Worm (Caenorhabditis elegans) whole organism, L4/young adult: ENCODE results near the gene C14B9.10.

Source experiments
- W03F9.2 ChIP-seq: fragments of 150-350 bp; optimal IDR thresholded peaks from 2 replicates; lab custom pipeline; 2014; ENCODE audit warnings: missing biosample characterization, missing genetic modification characterization
- him-1 ChIP-seq: sonication (generic microtip); optimal IDR thresholded peaks from 2 replicates; lab custom pipeline; 2016; ENCODE audit warnings: missing genotype, missing genetic modification reagents, missing genetic modification characterization, missing compliant biosample characterization

ce11 chrIII:8125234-8125633 is 5.4 kb upstream of the C14B9.10 start:
- TF ChIP-seq him-1 (tag; lab: Kevin White, UChicago) (no peak), W03F9.2 (peak; percentile 40)
